Worm (Caenorhabditis elegans) whole organism, young adult: Measurements from ENCODE around the gene B0222.1.
"Not testable (repeated sequence)": the region's sequence is repeated elsewhere in the genome, so short reads cannot be mapped to it uniquely, and the experiment has no call there.

Experiments
- T26A5.8 ChIP-seq: sonication (generic microtip); optimal IDR thresholded peaks from 2 replicates; lab custom pipeline; 2016; ENCODE audit warnings: missing genetic modification characterization, missing compliant biosample characterization
- Y53G8AR.9 ChIP-seq: fragments of 200-800 bp; sonication (Bioruptor generic); conservative IDR thresholded peaks from 2 replicates; pipeline ENCODE4 v1.3.6; 2022; ENCODE audit warnings: missing genetic modification reagents, missing genetic modification characterization, missing compliant biosample characterization
- ama-1 ChIP-seq, 3 experiments: fragments of 150-350 bp in 1 of 3; sonication (generic microtip) in 2 of 3; optimal IDR thresholded peaks; 2 replicates each; lab custom pipeline; 2014 to 2018; ENCODE audit warnings: missing biosample characterization in 2 of 3, missing genetic modification characterization in 2 of 3, missing genetic modification reagents in 2 of 3
- atf-7 ChIP-seq: sonication (generic microtip); optimal IDR thresholded peaks from 2 replicates; lab custom pipeline; 2017; ENCODE audit warnings: mild to moderate bottlenecking, missing genetic modification characterization, missing compliant biosample characterization
- ceh-58 ChIP-seq: fragments of 200-800 bp; sonication (Bioruptor generic); IDR thresholded peaks from 2 replicates; pipeline ENCODE4 v1.3.6; 2022; ENCODE audit warnings: missing genetic modification characterization, missing compliant biosample characterization
- die-1 ChIP-seq: sonication (generic microtip); optimal IDR thresholded peaks from 2 replicates; lab custom pipeline; 2016; ENCODE audit warnings: missing genotype, mild to moderate bottlenecking, missing genetic modification characterization, missing compliant biosample characterization
- efl-1 ChIP-seq: fragments of 150-350 bp; optimal IDR thresholded peaks from 2 replicates; lab custom pipeline; 2014; ENCODE audit warnings: missing biosample characterization, missing genetic modification reagents, missing genetic modification characterization
- lsl-1 ChIP-seq: fragments of 200-800 bp; sonication (Bioruptor generic); optimal IDR thresholded peaks from 2 replicates; lab custom pipeline; 2018; ENCODE audit warnings: mild to moderate bottlenecking, missing genetic modification characterization, moderate library complexity, missing compliant biosample characterization
- mxl-1 ChIP-seq: sonication (generic microtip); optimal IDR thresholded peaks from 2 replicates; lab custom pipeline; 2016; ENCODE audit warnings: missing genetic modification characterization, missing compliant biosample characterization
- pha-4 ChIP-seq: fragments of 150-350 bp; sonication (generic microtip); optimal IDR thresholded peaks from 2 replicates; lab custom pipeline; 2014; ENCODE audit warnings: missing biosample characterization, missing genetic modification reagents, missing genetic modification characterization
- tbx-9 ChIP-seq: sonication (generic microtip); optimal IDR thresholded peaks from 2 replicates; lab custom pipeline; 2016; ENCODE audit warnings: borderline replicate concordance, missing genetic modification characterization, inconsistent platforms, missing compliant biosample characterization
- unc-130 ChIP-seq: sonication (generic microtip); optimal IDR thresholded peaks from 2 replicates; lab custom pipeline; 2016; ENCODE audit warnings: missing genetic modification reagents, missing genetic modification characterization, missing compliant biosample characterization
- unc-62 ChIP-seq: fragments of 150-350 bp; optimal IDR thresholded peaks from 2 replicates; lab custom pipeline; 2014; ENCODE audit warnings: missing biosample characterization, missing genetic modification reagents, missing genetic modification characterization
- zim-3 ChIP-seq: sonication (generic microtip); optimal IDR thresholded peaks from 2 replicates; lab custom pipeline; 2017; ENCODE audit warnings: mild to moderate bottlenecking, missing genetic modification characterization, moderate library complexity, missing compliant biosample characterization

DNA sequence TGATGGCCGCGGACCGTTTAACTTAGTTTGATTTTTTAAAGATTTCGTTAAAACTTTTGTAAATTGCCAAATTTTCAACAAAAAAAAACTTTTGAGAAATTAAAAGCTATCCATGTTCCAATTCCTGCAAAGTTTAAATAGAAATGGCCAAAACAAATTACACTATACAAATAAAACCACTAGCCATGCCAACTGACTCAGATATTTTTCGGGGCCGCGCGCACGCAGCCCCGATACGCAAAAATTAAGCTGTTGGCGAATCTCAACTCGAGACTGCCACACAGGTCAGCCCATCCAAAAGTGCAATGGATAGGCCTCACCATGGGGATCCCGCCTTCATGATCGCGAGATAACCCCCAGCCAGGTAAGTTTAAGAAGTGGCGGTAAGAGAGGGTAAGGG lies 47.4 kb upstream of the B0222.1 start:
- TF ChIP-seq Y53G8AR.9 (GFP tag; lab: Robert Waterston, UW); zim-3 (tag; lab: Kevin White, UChicago); pha-4 (tag; lab: Kevin White, UChicago); unc-62 (GFP tag; lab: Kevin White, UChicago); tbx-9; lsl-1 (GFP tag; lab: Kevin White, UChicago); die-1 (tag; lab: Kevin White, UChicago); atf-7 (tag; lab: Kevin White, UChicago); efl-1 (GFP tag; lab: Kevin White, UChicago); T26A5.8 (tag; lab: Kevin White, UChicago); unc-130; ceh-58 (GFP tag; lab: Robert Waterston, UW); mxl-1 (tag; lab: Kevin White, UChicago); ama-1 (optimal IDR thresholded peaks at IDR 0.05; lab: Kevin White, UChicago); ama-1 (GFP tag; optimal IDR thresholded peaks at IDR 0.05; lab: Kevin White, UChicago): not testable (repeated sequence)
